Fruit fly (Drosophila melanogaster) whole organism, embryonic: ENCODE measurements around the gene Wnt6.

Experiments used
- ATbp ChIP-seq: fragments of 200-800 bp; sonication (Bioruptor generic); optimal IDR thresholded peaks from 2 replicates; lab custom pipeline; 2017; ENCODE audit warnings: missing biosample characterization, mild to moderate bottlenecking, missing genetic modification characterization, missing genetic modification reagents
- Ada2b ChIP-seq: fragments of 200-800 bp; sonication (Bioruptor generic); IDR thresholded peaks from 2 replicates; pipeline ENCODE4 v1.3.6; 2022; ENCODE audit warnings: missing biosample characterization, missing genetic modification characterization
- Aef1 ChIP-seq: fragments of 200-800 bp; sonication (Bioruptor generic); IDR thresholded peaks from 3 replicates; pipeline ENCODE4 v1.3.6; 2022; ENCODE audit warnings: missing biosample characterization, missing genetic modification characterization
- Awh ChIP-seq: fragments of 200-800 bp; sonication (Bioruptor generic); IDR thresholded peaks from 2 replicates; pipeline ENCODE4, ENCODE4 v1.3.6; 2022; ENCODE audit warnings: missing biosample characterization, missing genetic modification characterization
- Blimp-1 ChIP-seq: fragments of 200-800 bp; sonication (Bioruptor generic); optimal IDR thresholded peaks from 3 replicates; lab custom pipeline; 2018; ENCODE audit warnings: missing biosample characterization, missing genetic modification characterization, mild to moderate bottlenecking, moderate library complexity, missing genetic modification reagents
- CG10431 ChIP-seq: fragments of 200-800 bp; sonication (Bioruptor generic); optimal IDR thresholded peaks from 3 replicates; lab custom pipeline; 2018; ENCODE audit warnings: missing biosample characterization, mild to moderate bottlenecking, missing genetic modification characterization
- CG11696 ChIP-seq: fragments of 200-800 bp; sonication (Bioruptor generic); IDR thresholded peaks from 2 replicates; pipeline ENCODE4 v1.3.6; 2022; ENCODE audit warnings: missing biosample characterization, missing genetic modification characterization
- CG12659 ChIP-seq: fragments of 200-800 bp; sonication (Bioruptor generic); optimal IDR thresholded peaks from 3 replicates; lab custom pipeline; 2017; ENCODE audit warnings: mild to moderate bottlenecking, missing biosample characterization, missing genetic modification reagents, missing genetic modification characterization
- CG12744 ChIP-seq: fragments of 200-800 bp; sonication (Bioruptor generic); optimal IDR thresholded peaks from 2 replicates; lab custom pipeline; 2016; ENCODE audit warnings: missing biosample characterization, missing genetic modification characterization
- CG13287 ChIP-seq: fragments of 200-800 bp; sonication (Bioruptor generic); IDR thresholded peaks from 2 replicates; pipeline ENCODE4 v1.3.6; 2022; ENCODE audit warnings: missing biosample characterization, missing genetic modification characterization; ENCODE audit not compliant: partially characterized antibody
- CG18262 ChIP-seq: fragments of 200-800 bp; optimal IDR thresholded peaks from 3 replicates; lab custom pipeline; 2019; ENCODE audit warnings: missing biosample characterization, mild to moderate bottlenecking, missing genetic modification characterization, moderate library complexity
- CG2712 ChIP-seq: fragments of 200-800 bp; optimal IDR thresholded peaks from 3 replicates; lab custom pipeline; 2019; ENCODE audit warnings: missing biosample characterization, mild to moderate bottlenecking, missing genetic modification characterization, moderate library complexity
- CG30403 ChIP-seq: fragments of 200-800 bp; sonication (Bioruptor generic); optimal IDR thresholded peaks from 3 replicates; lab custom pipeline; 2016; ENCODE audit warnings: missing biosample characterization, missing genetic modification characterization
- CG30431 ChIP-seq: fragments of 200-800 bp; sonication (Bioruptor generic); optimal IDR thresholded peaks from 2 replicates; lab custom pipeline; 2017; ENCODE audit warnings: missing biosample characterization, missing genetic modification characterization
- CG3163 ChIP-seq: fragments of 200-800 bp; sonication (Bioruptor generic); optimal IDR thresholded peaks from 3 replicates; lab custom pipeline; 2016; ENCODE audit warnings: missing biosample characterization, missing genetic modification characterization
- CG32772 ChIP-seq: fragments of 200-800 bp; sonication (Bioruptor generic); IDR thresholded peaks from 2 replicates; pipeline ENCODE4 v1.3.6; 2022; ENCODE audit warnings: missing biosample characterization, missing genetic modification characterization
- CG33557 ChIP-seq: fragments of 200-800 bp; sonication (Bioruptor generic); optimal IDR thresholded peaks from 2 replicates; lab custom pipeline; 2019; ENCODE audit warnings: missing biosample characterization, mild to moderate bottlenecking, missing genetic modification characterization, moderate library complexity
- CG34422 ChIP-seq: fragments of 200-800 bp; sonication (Bioruptor generic); IDR thresholded peaks from 3 replicates; pipeline ENCODE4 v1.3.6; 2022; ENCODE audit warnings: missing biosample characterization, missing genetic modification characterization
- CG5953 ChIP-seq: fragments of 200-800 bp; sonication (Bioruptor generic); IDR thresholded peaks from 2 replicates; pipeline ENCODE4 v1.3.6; 2022; ENCODE audit warnings: missing biosample characterization, missing genetic modification characterization
- CG6689 ChIP-seq: fragments of 200-800 bp; sonication (Bioruptor generic); IDR thresholded peaks from 2 replicates; pipeline ENCODE4 v1.3.6; 2022; ENCODE audit warnings: missing biosample characterization, missing genetic modification characterization
- CG7963 ChIP-seq: fragments of 200-800 bp; sonication (Bioruptor generic); IDR thresholded peaks from 3 replicates; pipeline ENCODE4 v1.3.6; 2022; ENCODE audit warnings: missing biosample characterization, missing genetic modification characterization; ENCODE audit not compliant: partially characterized antibody
- CG8765 ChIP-seq: fragments of 200-800 bp; sonication (Bioruptor generic); IDR thresholded peaks from 2 replicates; pipeline ENCODE4 v1.3.6; 2022; ENCODE audit warnings: missing biosample characterization, missing genetic modification characterization
- CG8944 ChIP-seq: fragments of 200-800 bp; sonication (Bioruptor generic); optimal IDR thresholded peaks from 3 replicates; lab custom pipeline; 2016; ENCODE audit warnings: missing biosample characterization, missing genetic modification characterization
- CG9215 ChIP-seq: fragments of 200-800 bp; sonication (Bioruptor generic); IDR thresholded peaks from 2 replicates; pipeline ENCODE4 v1.3.6; 2022; ENCODE audit warnings: missing biosample characterization, missing genetic modification characterization
- CG9932 ChIP-seq: fragments of 200-800 bp; sonication (Bioruptor generic); IDR thresholded peaks from 2 replicates; pipeline ENCODE4 v1.3.6; 2022; ENCODE audit warnings: missing biosample characterization, missing genetic modification characterization
- Deaf1 ChIP-seq: fragments of 200-800 bp; optimal IDR thresholded peaks from 3 replicates; lab custom pipeline; 2019; ENCODE audit warnings: missing biosample characterization, mild to moderate bottlenecking, missing genetic modification characterization, moderate library complexity
- Gug ChIP-seq: fragments of 200-800 bp; sonication (Bioruptor generic); IDR thresholded peaks from 4 replicates; pipeline ENCODE4 v1.3.6; 2022; ENCODE audit warnings: missing biosample characterization, missing genetic modification characterization
- Nf-YB ChIP-seq: fragments of 200-800 bp; sonication (Bioruptor generic); optimal IDR thresholded peaks from 3 replicates; lab custom pipeline; 2019; ENCODE audit warnings: missing biosample characterization, mild to moderate bottlenecking, missing genetic modification characterization, moderate library complexity
- Rx ChIP-seq: fragments of 200-800 bp; sonication (Bioruptor generic); IDR thresholded peaks from 2 replicates; pipeline ENCODE4 v1.3.6; 2022; ENCODE audit warnings: missing biosample characterization, missing genetic modification characterization
- corto ChIP-seq: fragments of 200-800 bp; sonication (Bioruptor generic); optimal IDR thresholded peaks from 2 replicates; lab custom pipeline; 2016; ENCODE audit warnings: missing biosample characterization, mild to moderate bottlenecking, missing genetic modification characterization, moderate library complexity
- cwo ChIP-seq: fragments of 200-800 bp; sonication (Bioruptor generic); optimal IDR thresholded peaks from 3 replicates; lab custom pipeline; 2017; ENCODE audit warnings: missing biosample characterization, missing genetic modification characterization, mild to moderate bottlenecking, moderate library complexity, missing genetic modification reagents
- ems ChIP-seq: fragments of 200-800 bp; sonication (Bioruptor generic); optimal IDR thresholded peaks from 3 replicates; lab custom pipeline; 2016; ENCODE audit warnings: missing biosample characterization, missing genetic modification characterization
- exex ChIP-seq: fragments of 200-800 bp; sonication (Bioruptor generic); optimal IDR thresholded peaks from 4 replicates; lab custom pipeline; 2018; ENCODE audit warnings: missing biosample characterization, mild to moderate bottlenecking, missing genetic modification characterization, moderate library complexity
- fru ChIP-seq: fragments of >200 bp; optimal IDR thresholded peaks from 2 replicates; lab custom pipeline; 2017
- hkb ChIP-seq, 2 experiments: fragments of 200-800 bp in 1 of 2; fragments of >200 bp in 1 of 2; sonication (Bioruptor generic) in 1 of 2; IDR thresholded peaks in 1 of 2; optimal IDR thresholded peaks in 1 of 2; 2 replicates each; pipeline versions ENCODE4 v1.3.6 to Lab custom; 2017 to 2022; ENCODE audit warnings: missing biosample characterization in 1 of 2, missing genetic modification characterization in 1 of 2
- hth ChIP-seq: fragments of >200 bp; optimal IDR thresholded peaks from 2 replicates; lab custom pipeline; 2017; ENCODE audit warnings: inconsistent platforms
- lab ChIP-seq: fragments of 200-800 bp; sonication (Bioruptor generic); optimal IDR thresholded peaks from 3 replicates; lab custom pipeline; 2017; ENCODE audit warnings: missing biosample characterization, missing genetic modification characterization, mild to moderate bottlenecking, moderate library complexity, missing genetic modification reagents
- nom ChIP-seq: fragments of 200-800 bp; sonication (Bioruptor generic); optimal IDR thresholded peaks from 2 replicates; lab custom pipeline; 2017; ENCODE audit warnings: missing biosample characterization, missing genetic modification characterization, mild to moderate bottlenecking, moderate library complexity, missing genetic modification reagents
- onecut ChIP-seq: fragments of 200-800 bp; sonication (Bioruptor generic); IDR thresholded peaks from 2 replicates; pipeline ENCODE4 v1.3.6; 2022; ENCODE audit warnings: missing biosample characterization, missing genetic modification characterization
- otp ChIP-seq: fragments of 200-800 bp; sonication (Bioruptor generic); IDR thresholded peaks from 3 replicates; pipeline ENCODE4, ENCODE4 v1.3.6; 2022; ENCODE audit warnings: missing biosample characterization, missing genetic modification characterization
- repo ChIP-seq: fragments of 200-800 bp; sonication (Bioruptor generic); optimal IDR thresholded peaks from 2 replicates; lab custom pipeline; 2016; ENCODE audit warnings: missing biosample characterization, missing genetic modification characterization
- rib ChIP-seq: fragments of 200-800 bp; sonication (Bioruptor generic); IDR thresholded peaks from 2 replicates; pipeline ENCODE4 v1.3.6; 2022; ENCODE audit warnings: missing biosample characterization, missing genetic modification characterization
- scrt ChIP-seq: fragments of 200-800 bp; sonication (Bioruptor generic); optimal IDR thresholded peaks from 2 replicates; lab custom pipeline; 2018; ENCODE audit warnings: missing biosample characterization, mild to moderate bottlenecking, missing genetic modification characterization, moderate library complexity
- trem ChIP-seq: fragments of 200-800 bp; optimal IDR thresholded peaks from 3 replicates; lab custom pipeline; 2019; ENCODE audit warnings: missing biosample characterization, mild to moderate bottlenecking, missing genetic modification characterization, moderate library complexity
- ttk ChIP-seq: fragments of 200-800 bp; sonication (Bioruptor generic); IDR thresholded peaks from 2 replicates; pipeline ENCODE4 v2.1.2; 2022; ENCODE audit warnings: missing biosample characterization, missing genetic modification characterization
- zen ChIP-seq: fragments of 200-800 bp; sonication (Bioruptor generic); optimal IDR thresholded peaks from 3 replicates; lab custom pipeline; 2018; ENCODE audit warnings: missing biosample characterization, mild to moderate bottlenecking, missing genetic modification characterization, moderate library complexity

Gene Wnt6

DNA sequence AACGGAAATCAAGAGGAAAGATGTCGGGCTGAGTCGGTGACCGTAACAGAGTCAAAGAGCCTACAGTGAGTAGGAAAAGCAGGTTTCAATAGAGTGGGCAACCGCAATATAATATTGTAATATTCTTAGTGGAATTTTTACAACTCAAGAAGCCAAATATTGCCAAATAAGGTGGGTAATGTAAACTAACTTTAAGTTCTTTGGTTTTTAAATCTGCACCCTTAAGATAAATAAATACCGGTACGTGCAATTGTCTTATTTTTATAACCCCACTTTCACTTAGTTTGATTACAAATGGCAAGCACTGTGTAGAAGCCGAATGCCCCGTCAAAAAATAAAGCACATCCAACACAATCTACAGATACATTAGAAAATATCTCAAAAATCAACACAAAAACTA, 734 bp upstream of the Wnt6 start (continued):
- TF ChIP-seq onecut (GFP tag; lab: Robert Waterston, UW) (0 out of 2 replicates have a peak, but pooled peaks have one; percentile 31), CG2712 (tag; lab: Kevin White, UChicago) (peak; percentile 46), hkb (optimal IDR thresholded peaks at IDR 0.05; lab: Kevin White, UChicago) (no peak), hkb (GFP tag; IDR thresholded peaks at IDR 0.05; lab: Robert Waterston, UW) (peak; percentile 13; the same call in 1 of the 2 replicates), CG9932 (GFP tag; lab: Robert Waterston, UW) (peak; percentile 56; the same call in 1 of the 2 replicates), Blimp-1 (GFP tag; lab: Kevin White, UChicago) (peak; percentile 57), rib (no peak), Awh (GFP tag; lab: Robert Waterston, UW) (peak; percentile 9; the same call in 1 of the 2 replicates), CG8944 (GFP tag; lab: Kevin White, UChicago) (peak; percentile 27), Aef1 (GFP tag; lab: Robert Waterston, UW) (peak; percentile 11; the same call in 2 of the 3 replicates), Rx (GFP tag; lab: Robert Waterston, UW) (no peak; the same call in 1 of the 2 replicates)

DNA sequence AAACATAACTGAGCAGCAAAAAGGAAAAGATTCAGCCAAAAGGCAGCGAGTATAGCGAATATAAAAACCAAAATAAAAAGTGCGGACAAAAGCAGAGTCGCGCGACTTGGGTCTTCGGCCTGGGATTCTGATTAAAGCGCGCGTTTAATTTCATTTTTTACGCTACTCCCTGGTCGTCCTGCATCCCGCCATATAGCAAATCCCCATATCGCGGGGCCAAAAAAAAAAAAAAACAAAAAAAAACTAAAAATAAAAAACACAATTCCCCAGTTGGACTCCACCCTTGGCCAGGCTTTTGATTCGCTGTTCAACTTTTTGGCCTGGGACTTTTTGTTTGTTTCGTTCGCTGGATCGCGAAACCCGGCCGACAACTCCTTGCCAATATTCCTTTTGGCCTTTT, 669 bp downstream of the Wnt6 start:
- peak; percentile 16 for TF ChIP-seq corto
- TF ChIP-seq Nf-YB (GFP tag; lab: Kevin White, UChicago): no peak
- TF ChIP-seq nom (GFP tag; lab: Kevin White, UChicago): peak; percentile 68

DNA sequence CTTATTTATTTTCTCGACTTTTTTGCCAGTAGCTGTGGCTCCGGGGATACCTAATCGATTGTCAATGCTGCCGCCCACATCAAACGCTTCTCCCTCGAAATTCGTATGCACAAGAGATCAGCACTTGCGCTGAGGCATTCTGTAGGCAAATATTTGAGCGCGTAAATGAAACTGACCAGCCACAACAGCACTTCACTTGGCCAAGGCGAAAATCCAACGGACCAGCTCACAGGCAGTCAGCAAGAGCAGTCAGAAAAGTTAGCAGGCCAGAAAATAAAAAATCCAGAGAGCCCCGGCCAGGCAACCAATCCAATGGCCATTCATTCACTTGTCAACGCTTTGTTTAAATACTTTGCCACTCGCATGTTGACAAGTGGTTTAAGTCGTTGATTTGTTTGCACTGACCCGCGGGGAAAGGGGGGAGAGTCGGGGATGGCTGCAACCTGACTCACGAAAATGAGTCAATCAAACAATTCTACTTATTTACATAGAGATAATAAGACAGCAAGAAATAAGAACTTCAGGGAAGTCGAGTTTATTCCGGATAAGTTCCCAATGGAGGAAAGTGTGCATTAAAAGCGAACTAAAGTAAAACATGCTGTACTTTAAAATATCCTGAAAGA, 6.0 kb downstream of the Wnt6 start:
- TF ChIP-seq fru (lab: Kevin White, UChicago) (no peak), hth (lab: Kevin White, UChicago) (no peak), CG10431 (peak; percentile 1), ems (no peak), ttk (no peak), CG6689 (GFP tag; lab: Robert Waterston, UW) (no peak), zen (tag; lab: Kevin White, UChicago) (no peak), CG5953 (GFP tag; lab: Robert Waterston, UW) (no peak), Nf-YB (GFP tag; lab: Kevin White, UChicago) (no peak), CG18262 (tag; lab: Kevin White, UChicago) (peak; percentile 33), CG34422 (GFP tag; lab: Robert Waterston, UW) (no peak), repo (no peak), CG33557 (GFP tag; lab: Kevin White, UChicago) (peak; percentile 61), CG9215 (GFP tag; lab: Robert Waterston, UW) (no peak), CG13287 (GFP tag; lab: Robert Waterston, UW) (no peak), Deaf1 (tag; lab: Kevin White, UChicago) (no peak), ATbp (GFP tag; lab: Kevin White, UChicago) (peak; percentile 28), Ada2b (GFP tag; lab: Robert Waterston, UW) (no peak), CG32772 (GFP tag; lab: Robert Waterston, UW) (no peak; the same call in 1 of the 2 replicates), scrt (GFP tag; lab: Kevin White, UChicago) (no peak), CG7963 (GFP tag; lab: Robert Waterston, UW) (no peak), lab (GFP tag; lab: Kevin White, UChicago) (peak; percentile 13), trem (tag; lab: Kevin White, UChicago) (no peak), CG30431 (peak; percentile 11), CG30403 (GFP tag; lab: Kevin White, UChicago) (no peak), CG3163 (GFP tag; lab: Kevin White, UChicago) (no peak), otp (GFP tag; lab: Robert Waterston, UW) (peak; percentile 64; the same call in 2 of the 3 replicates), CG12659 (no peak), exex (tag; lab: Kevin White, UChicago) (no peak), CG8765 (GFP tag; lab: Robert Waterston, UW) (no peak), cwo (GFP tag; lab: Kevin White, UChicago) (no peak), Gug (no peak), CG11696 (no peak), CG12744 (GFP tag; lab: Kevin White, UChicago) (no peak), Awh (GFP tag; lab: Robert Waterston, UW) (peak; percentile 35; the same call in 1 of the 2 replicates)
